Fruit fly (Drosophila melanogaster): Measurements from ENCODE around the gene Teh1.

dm6 chr3R:9904730-9905129, 36.8 kb upstream of the Teh1 start:
- TF ChIP-seq bab1 (GFP tag; optimal IDR thresholded peaks at IDR 0.05) (no peak), ovo (GFP tag; optimal IDR thresholded peaks at IDR 0.05) (no peak), CG1620 (GFP tag; optimal IDR thresholded peaks at IDR 0.05) (no peak)

Measured in whole organism, adult.